Worm (Caenorhabditis elegans) whole organism, L2 larva: Measurements from ENCODE around the gene ddn-2.

ENCODE experiments used
- ZK546.5 ChIP-seq: sonication (generic microtip); optimal IDR thresholded peaks from 2 replicates; lab custom pipeline; 2017; ENCODE audit warnings: missing biosample characterization, missing genetic modification characterization
- ama-1 ChIP-seq: fragments of 150-350 bp; optimal IDR thresholded peaks from 2 replicates; lab custom pipeline; 2018; ENCODE audit warnings: inconsistent platforms
- lin-39 ChIP-seq: fragments of 150-350 bp; optimal IDR thresholded peaks from 2 replicates; lab custom pipeline; 2014; ENCODE audit warnings: missing biosample characterization, missing genetic modification reagents, missing genetic modification characterization
- nhr-21 ChIP-seq: fragments of 150-350 bp; optimal IDR thresholded peaks from 2 replicates; lab custom pipeline; 2014; ENCODE audit warnings: missing biosample characterization, missing genetic modification characterization

DNA sequence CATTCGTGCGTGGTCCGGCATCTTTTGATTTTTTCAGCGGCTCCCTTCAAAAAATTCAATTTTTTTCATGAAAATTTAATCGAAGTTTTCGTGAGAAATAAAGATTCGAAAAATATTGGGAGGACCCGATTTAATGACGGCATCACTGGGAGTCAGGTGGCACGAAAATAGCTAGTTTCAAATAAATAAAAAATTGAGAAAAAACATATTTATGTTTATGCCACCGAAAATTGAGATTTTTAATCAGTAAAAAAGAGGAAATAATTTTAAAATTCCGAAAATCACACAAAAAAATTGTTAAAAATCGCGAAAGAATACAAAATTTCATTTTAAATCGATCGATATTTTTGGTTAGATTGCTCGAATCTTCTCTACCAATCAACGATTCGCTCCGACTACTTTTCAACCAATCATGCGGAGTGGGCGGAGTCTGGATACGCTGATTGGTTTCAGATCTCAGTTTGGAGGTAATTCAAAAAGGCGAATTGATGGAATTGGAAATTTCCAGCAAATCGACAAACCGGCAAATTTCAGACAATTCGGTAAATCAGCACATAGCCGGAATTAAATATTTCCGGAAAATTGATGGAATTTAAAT lies 30.7 kb upstream of the ddn-2 start, which contains the start of gene gsy-1:
- no peak for TF ChIP-seq ZK546.5
- TF ChIP-seq ama-1: no peak
- no peak for TF ChIP-seq nhr-21 (tag; lab: Kevin White, UChicago)
- TF ChIP-seq lin-39 (tag; lab: Kevin White, UChicago): no peak
